Fruit fly (Drosophila melanogaster) whole organism, embryonic: ENCODE results near the gene mRpS18C.

Experiments used
- Asciz ChIP-seq: fragments of 200-800 bp; sonication (Bioruptor generic); optimal IDR thresholded peaks from 2 replicates; lab custom pipeline; 2017; ENCODE audit warnings: missing biosample characterization, mild to moderate bottlenecking, missing genetic modification characterization, missing genetic modification reagents
- B-H1 ChIP-seq: fragments of 200-800 bp; sonication (Bioruptor generic); IDR thresholded peaks from 3 replicates; pipeline ENCODE4 v1.3.6; 2022; ENCODE audit warnings: missing biosample characterization, missing genetic modification characterization
- BtbVII ChIP-seq: fragments of 200-800 bp; sonication (Bioruptor generic); optimal IDR thresholded peaks from 3 replicates; lab custom pipeline; 2017; ENCODE audit warnings: missing biosample characterization, mild to moderate bottlenecking, missing genetic modification characterization
- CG1233 ChIP-seq: fragments of 200-800 bp; sonication (Bioruptor generic); optimal IDR thresholded peaks from 4 replicates; lab custom pipeline; 2018; ENCODE audit warnings: missing biosample characterization, mild to moderate bottlenecking, missing genetic modification characterization
- CG12942 ChIP-seq: fragments of 200-800 bp; sonication (Bioruptor generic); optimal IDR thresholded peaks from 3 replicates; lab custom pipeline; 2016; ENCODE audit warnings: missing biosample characterization, missing genetic modification characterization
- CG14965 ChIP-seq: fragments of 200-800 bp; sonication (Bioruptor generic); optimal IDR thresholded peaks from 2 replicates; lab custom pipeline; 2016; ENCODE audit warnings: missing biosample characterization, missing genetic modification characterization, borderline replicate concordance
- CG15696 ChIP-seq: fragments of 200-800 bp; sonication (Bioruptor generic); optimal IDR thresholded peaks from 2 replicates; lab custom pipeline; 2019; ENCODE audit warnings: missing biosample characterization, mild to moderate bottlenecking, missing genetic modification characterization, moderate library complexity
- CG1603 ChIP-seq: fragments of 200-800 bp; sonication (Bioruptor generic); optimal IDR thresholded peaks from 2 replicates; lab custom pipeline; 2019; ENCODE audit warnings: missing biosample characterization, mild to moderate bottlenecking, missing genetic modification characterization, moderate library complexity
- CG17829 ChIP-seq: fragments of 200-800 bp; optimal IDR thresholded peaks from 2 replicates; lab custom pipeline; 2019; ENCODE audit warnings: missing biosample characterization, mild to moderate bottlenecking, missing genetic modification characterization, moderate library complexity
- CG17912 ChIP-seq: fragments of 200-800 bp; sonication (Bioruptor generic); optimal IDR thresholded peaks from 2 replicates; lab custom pipeline; 2018; ENCODE audit warnings: missing biosample characterization, mild to moderate bottlenecking, missing genetic modification characterization
- CG18011 ChIP-seq: fragments of 200-800 bp; sonication (Bioruptor generic); optimal IDR thresholded peaks from 2 replicates; lab custom pipeline; 2017; ENCODE audit warnings: missing biosample characterization, missing genetic modification characterization, mild to moderate bottlenecking, moderate library complexity, missing genotype
- CG2199 ChIP-seq: fragments of 200-800 bp; sonication (Bioruptor generic); IDR thresholded peaks from 3 replicates; pipeline ENCODE4 v1.3.6; 2022; ENCODE audit warnings: missing biosample characterization, missing genetic modification characterization
- CG3163 ChIP-seq: fragments of 200-800 bp; sonication (Bioruptor generic); optimal IDR thresholded peaks from 3 replicates; lab custom pipeline; 2016; ENCODE audit warnings: missing biosample characterization, missing genetic modification characterization
- CG34422 ChIP-seq: fragments of 200-800 bp; sonication (Bioruptor generic); IDR thresholded peaks from 3 replicates; pipeline ENCODE4 v1.3.6; 2022; ENCODE audit warnings: missing biosample characterization, missing genetic modification characterization
- CG7839 ChIP-seq: fragments of 200-800 bp; sonication (Bioruptor generic); optimal IDR thresholded peaks from 3 replicates; lab custom pipeline; 2018; ENCODE audit warnings: missing biosample characterization, mild to moderate bottlenecking, missing genetic modification characterization, moderate library complexity
- CG7987 ChIP-seq: fragments of 200-800 bp; sonication (Bioruptor generic); optimal IDR thresholded peaks from 2 replicates; lab custom pipeline; 2018; ENCODE audit warnings: missing biosample characterization, mild to moderate bottlenecking, missing genetic modification characterization, moderate library complexity
- CG9797 ChIP-seq: fragments of 200-800 bp; sonication (Bioruptor generic); optimal IDR thresholded peaks from 3 replicates; lab custom pipeline; 2018; ENCODE audit warnings: missing biosample characterization, mild to moderate bottlenecking, missing genetic modification characterization
- Dek ChIP-seq: fragments of 200-800 bp; sonication (Bioruptor generic); optimal IDR thresholded peaks from 3 replicates; lab custom pipeline; 2019; ENCODE audit warnings: missing biosample characterization, mild to moderate bottlenecking, missing genetic modification characterization, moderate library complexity
- Dll ChIP-seq: fragments of 200-800 bp; sonication (Bioruptor generic); IDR thresholded peaks from 4 replicates; pipeline ENCODE4 v1.3.6; 2022; ENCODE audit warnings: missing biosample characterization, missing genetic modification characterization; ENCODE audit not compliant: partially characterized antibody
- Dref ChIP-seq: fragments of 200-800 bp; sonication (Bioruptor generic); IDR thresholded peaks from 2 replicates; pipeline ENCODE4 v1.3.6; 2022; ENCODE audit warnings: missing biosample characterization, missing genetic modification characterization
- Eip74EF ChIP-seq, 2 experiments: fragments of 200-800 bp in 1 of 2; fragments of >200 bp in 1 of 2; sonication (Bioruptor generic) in 1 of 2; optimal IDR thresholded peaks; 2 replicates each; lab custom pipeline; 2017 to 2019; ENCODE audit warnings: missing biosample characterization in 2 of 2, missing genetic modification characterization in 2 of 2, mild to moderate bottlenecking in 1 of 2, moderate library complexity in 1 of 2
- Hand ChIP-seq: fragments of 200-800 bp; sonication (Bioruptor generic); optimal IDR thresholded peaks from 2 replicates; lab custom pipeline; 2017; ENCODE audit warnings: mild to moderate bottlenecking, missing biosample characterization, missing genetic modification reagents, missing genetic modification characterization
- HmgZ ChIP-seq: fragments of 200-800 bp; sonication (Bioruptor generic); optimal IDR thresholded peaks from 2 replicates; lab custom pipeline; 2018; ENCODE audit warnings: missing biosample characterization, mild to moderate bottlenecking, missing genetic modification characterization
- Nf-YC ChIP-seq: fragments of 200-800 bp; optimal IDR thresholded peaks from 3 replicates; lab custom pipeline; 2019; ENCODE audit warnings: missing biosample characterization, mild to moderate bottlenecking, missing genetic modification characterization, moderate library complexity
- Poxn ChIP-seq: fragments of 200-800 bp; sonication (Bioruptor generic); IDR thresholded peaks from 2 replicates; pipeline ENCODE4 v1.3.6; 2022; ENCODE audit warnings: missing biosample characterization, missing genetic modification characterization
- Rfx ChIP-seq: fragments of 200-800 bp; sonication (Bioruptor generic); IDR thresholded peaks from 2 replicates; pipeline ENCODE4 v1.3.6; 2022; ENCODE audit warnings: missing biosample characterization, missing genetic modification characterization
- Stat92E ChIP-seq, 3 experiments: fragments of >200 bp in 2 of 3; fragments of 200-800 bp in 1 of 3; sonication (Bioruptor generic) in 1 of 3; optimal IDR thresholded peaks; 2 replicates each; lab custom pipeline; 2017 to 2019; ENCODE audit warnings: missing biosample characterization in 3 of 3, missing genetic modification characterization in 3 of 3, mild to moderate bottlenecking in 1 of 3, moderate library complexity in 1 of 3
- Vsx1 ChIP-seq: fragments of 200-800 bp; sonication (Bioruptor generic); optimal IDR thresholded peaks from 2 replicates; lab custom pipeline; 2017; ENCODE audit warnings: missing biosample characterization, mild to moderate bottlenecking, missing genetic modification characterization, missing genetic modification reagents
- Xrp1 ChIP-seq: fragments of 200-800 bp; sonication (Bioruptor generic); IDR thresholded peaks from 2 replicates; pipeline ENCODE4 v1.3.6; 2022; ENCODE audit warnings: missing biosample characterization, missing genetic modification characterization
- cg ChIP-seq: fragments of 200-800 bp; sonication (Bioruptor generic); optimal IDR thresholded peaks from 3 replicates; lab custom pipeline; 2019; ENCODE audit warnings: missing biosample characterization, mild to moderate bottlenecking, missing genetic modification characterization, moderate library complexity
- ci ChIP-seq: fragments of 200-800 bp; sonication (Bioruptor generic); IDR thresholded peaks from 3 replicates; pipeline ENCODE4 v1.3.6; 2022; ENCODE audit warnings: missing biosample characterization, missing genetic modification characterization
- crp ChIP-seq, 2 experiments: fragments of 200-800 bp; sonication (Bioruptor generic); optimal IDR thresholded peaks; 2 replicates in 1 of 2; 3 replicates in 1 of 2; lab custom pipeline; 2017; ENCODE audit warnings: missing biosample characterization in 2 of 2, missing genetic modification characterization in 2 of 2, mild to moderate bottlenecking in 1 of 2, moderate library complexity in 1 of 2
- gcm ChIP-seq: fragments of 200-800 bp; sonication (Bioruptor generic); optimal IDR thresholded peaks from 2 replicates; lab custom pipeline; 2019; ENCODE audit warnings: missing biosample characterization, mild to moderate bottlenecking, missing genetic modification characterization, moderate library complexity
- gsb-n ChIP-seq: fragments of 200-800 bp; sonication (Bioruptor generic); optimal IDR thresholded peaks from 3 replicates; lab custom pipeline; 2018; ENCODE audit warnings: missing biosample characterization, mild to moderate bottlenecking, missing genetic modification characterization
- lbe ChIP-seq: fragments of 200-800 bp; sonication (Bioruptor generic); optimal IDR thresholded peaks from 2 replicates; lab custom pipeline; 2016; ENCODE audit warnings: missing biosample characterization, mild to moderate bottlenecking, missing genetic modification characterization
- lmd ChIP-seq: fragments of 200-800 bp; sonication (Bioruptor generic); IDR thresholded peaks from 2 replicates; pipeline ENCODE4 v1.3.6; 2022; ENCODE audit warnings: missing biosample characterization, missing genetic modification characterization
- nom ChIP-seq: fragments of 200-800 bp; sonication (Bioruptor generic); optimal IDR thresholded peaks from 2 replicates; lab custom pipeline; 2017; ENCODE audit warnings: missing biosample characterization, missing genetic modification characterization, mild to moderate bottlenecking, moderate library complexity, missing genetic modification reagents
- sd ChIP-seq: fragments of 200-800 bp; sonication (Bioruptor generic); optimal IDR thresholded peaks from 3 replicates; lab custom pipeline; 2018; ENCODE audit warnings: missing biosample characterization, mild to moderate bottlenecking, missing genetic modification characterization, moderate library complexity
- slbo ChIP-seq: fragments of 200-800 bp; sonication (Bioruptor generic); IDR thresholded peaks from 2 replicates; pipeline ENCODE4 v1.3.6; 2022; ENCODE audit warnings: missing biosample characterization, missing genetic modification characterization
- sna ChIP-seq: fragments of 200-800 bp; sonication (Bioruptor generic); IDR thresholded peaks from 2 replicates; pipeline ENCODE4 v1.3.6; 2022; ENCODE audit warnings: missing biosample characterization, missing genetic modification characterization; ENCODE audit not compliant: partially characterized antibody
- so ChIP-seq: fragments of 200-800 bp; sonication (Bioruptor generic); IDR thresholded peaks from 3 replicates; pipeline ENCODE4 v1.3.6; 2022; ENCODE audit warnings: missing biosample characterization, missing genetic modification characterization
- sr ChIP-seq: fragments of 200-800 bp; sonication (Bioruptor generic); IDR thresholded peaks from 3 replicates; pipeline ENCODE4 v1.3.6; 2022; ENCODE audit warnings: missing biosample characterization, missing genetic modification characterization
- unpg ChIP-seq: fragments of 200-800 bp; sonication (Bioruptor generic); optimal IDR thresholded peaks from 3 replicates; lab custom pipeline; 2018; ENCODE audit warnings: missing biosample characterization, mild to moderate bottlenecking, missing genetic modification characterization, moderate library complexity
- zfh1 ChIP-seq: fragments of 200-800 bp; sonication (Bioruptor generic); IDR thresholded peaks from 3 replicates; pipeline ENCODE4 v1.3.6; 2022; ENCODE audit warnings: missing biosample characterization, missing genetic modification characterization

The mRpS18C gene

dm6 chr3R:30461608-30462243, 38.0 kb downstream of the mRpS18C start (continued):
- TF ChIP-seq Dek (tag; lab: Kevin White, UChicago) (no peak), CG14965 (no peak), lmd (GFP tag; lab: Robert Waterston, UW) (no peak), Vsx1 (GFP tag; lab: Kevin White, UChicago) (no peak), Dref (GFP tag; lab: Robert Waterston, UW) (no peak), unpg (peak; percentile 47), CG9797 (GFP tag; lab: Kevin White, UChicago) (no peak), slbo (GFP tag; lab: Robert Waterston, UW) (peak; percentile 59), sr (no peak), Hand (GFP tag; lab: Kevin White, UChicago) (no peak), Poxn (no peak), Xrp1 (peak; percentile 39; the same call in 1 of the 2 replicates), B-H1 (GFP tag; lab: Robert Waterston, UW) (peak; percentile 15; the same call in 1 of the 3 replicates), CG17912 (GFP tag; lab: Kevin White, UChicago) (no peak), Rfx (peak; percentile 46; the same call in 1 of the 2 replicates)

dm6 chr3R:30464244-30464643, 40.5 kb downstream of the mRpS18C start:
- TF ChIP-seq CG18011 (GFP tag; lab: Kevin White, UChicago) (peak; percentile 91), BtbVII (GFP tag; lab: Kevin White, UChicago) (no peak)

- TF ChIP-seq lbe (GFP tag; lab: Kevin White, UChicago) (peak; percentile 47), ci (GFP tag; lab: Robert Waterston, UW) (peak; percentile 68; the same call in 2 of the 3 replicates), CG7987 (GFP tag; lab: Kevin White, UChicago) (peak; percentile 8), CG17829 (tag; lab: Kevin White, UChicago) (peak; percentile 25), CG1233 (GFP tag; lab: Kevin White, UChicago) (no peak), CG1603 (no peak), CG7839 (peak; percentile 12), sd (tag; lab: Kevin White, UChicago) (peak; percentile 57), CG15696 (no peak), zfh1 (no peak), cg (GFP tag; lab: Kevin White, UChicago) (no peak), CG34422 (peak; percentile 56; the same call in 2 of the 3 replicates), sna (0 out of 2 replicates have a peak, but pooled peaks have one; percentile 12), so (peak; percentile 10; the same call in 1 of the 3 replicates), gcm (peak; percentile 64), gsb-n (tag; lab: Kevin White, UChicago) (peak; percentile 78), Nf-YC (peak; percentile 34), Xrp1 (no peak), Dll (peak; percentile 22; the same call in 1 of the 4 replicates), CG2199 (GFP tag; lab: Robert Waterston, UW) (0 out of 3 replicates have a peak, but pooled peaks have one; percentile 28), Eip74EF (GFP tag; optimal IDR thresholded peaks at IDR 0.05; lab: Kevin White, UChicago) (peak in 1 of 2 experiments; percentile 34), Stat92E (GFP tag; optimal IDR thresholded peaks at IDR 0.05; lab: Kevin White, UChicago) (peak in 1 of 3 experiments; percentile 56), CG12942 (GFP tag; lab: Kevin White, UChicago) (no peak), Asciz (no peak), crp (GFP tag; optimal IDR thresholded peaks at IDR 0.05; lab: Kevin White, UChicago) (peak; percentile 20 to 84), nom (GFP tag; lab: Kevin White, UChicago) (peak; percentile 57), CG3163 (GFP tag; lab: Kevin White, UChicago) (peak; percentile 99), HmgZ (no peak)
Observed at dm6 chr3R:30465775-30466494, 42.2 kb downstream of the mRpS18C start, which contains the start of gene PH4alphaEFB. PH4alphaEFB (plus strand) TSS chr3R:30466050.
